Comparison of ENCODE assay signal across 1 fruit fly cellular context in genomic region chrX:769639-770124, dm6.
TF ChIP-seq lines count a peak whose summit lies in the region.

TSS of gene fz3 (plus strand) at chrX:769945.

TF ChIP-seq in whole organism, embryonic, 481 proteins besides CTCF, POLR2A, EP300 and RAD21 (continued from another document and continues in another):
- TF ChIP-seq CG15073 (GFP tag; optimal IDR thresholded peaks at IDR 0.05; lab: Kevin White, UChicago) = no peak
- no peak for TF ChIP-seq CG10565 (GFP tag; optimal IDR thresholded peaks at IDR 0.05; lab: Kevin White, UChicago)
- TF ChIP-seq CG6765 (GFP tag; optimal IDR thresholded peaks at IDR 0.05; lab: Kevin White, UChicago) = no peak
- no peak for TF ChIP-seq yki (optimal IDR thresholded peaks at IDR 0.05; lab: Kevin White, UChicago)
- no peak for TF ChIP-seq caup (GFP tag; optimal IDR thresholded peaks at IDR 0.05; lab: Kevin White, UChicago; ENCODE audit: severe bottlenecking)
- no peak for TF ChIP-seq en (GFP tag; optimal IDR thresholded peaks at IDR 0.05; lab: Kevin White, UChicago)
- TF ChIP-seq CG12219 (GFP tag; optimal IDR thresholded peaks at IDR 0.05; lab: Kevin White, UChicago) = no peak
- no peak for TF ChIP-seq croc (GFP tag; conservative IDR thresholded peaks at IDR 0.05; lab: Robert Waterston, UW)
- no peak for TF ChIP-seq Atf6 (GFP tag; IDR thresholded peaks at IDR 0.05; lab: Robert Waterston, UW)
- no peak for TF ChIP-seq pho (GFP tag; optimal IDR thresholded peaks at IDR 0.05; lab: Kevin White, UChicago)
- TF ChIP-seq CG7786 (GFP tag; optimal IDR thresholded peaks at IDR 0.05; lab: Kevin White, UChicago) = no peak
- TF ChIP-seq CG18764 (GFP tag; optimal IDR thresholded peaks at IDR 0.05; lab: Kevin White, UChicago) = no peak
- TF ChIP-seq gem (tag; optimal IDR thresholded peaks at IDR 0.05; lab: Kevin White, UChicago) = peak; percentile 5
- TF ChIP-seq Kr (GFP tag; optimal IDR thresholded peaks at IDR 0.05; lab: Kevin White, UChicago) = no peak
- no peak for TF ChIP-seq CG14965 (GFP tag; optimal IDR thresholded peaks at IDR 0.05; lab: Kevin White, UChicago; ENCODE audit: borderline replicate concordance)
- TF ChIP-seq grau (tag; optimal IDR thresholded peaks at IDR 0.05; lab: Kevin White, UChicago) = peak; percentile 22
- TF ChIP-seq CG9215 (GFP tag; IDR thresholded peaks at IDR 0.05; lab: Robert Waterston, UW) = no peak
- TF ChIP-seq Ssrp (tag; optimal IDR thresholded peaks at IDR 0.05; lab: Kevin White, UChicago) = no peak
- peak; percentile 82 for TF ChIP-seq tna (GFP tag; IDR thresholded peaks at IDR 0.05; lab: Robert Waterston, UW; ENCODE audit: partially characterized antibody)
- no peak for TF ChIP-seq CG6854 (GFP tag; optimal IDR thresholded peaks at IDR 0.05; lab: Kevin White, UChicago)
- peak; percentile 20; the same call in 1 of the 2 replicates for TF ChIP-seq NFAT (GFP tag; IDR thresholded peaks at IDR 0.05; lab: Robert Waterston, UW)
- peak; percentile 29 for TF ChIP-seq Fer1 (GFP tag; optimal IDR thresholded peaks at IDR 0.05; lab: Kevin White, UChicago)
- TF ChIP-seq ind (GFP tag; optimal IDR thresholded peaks at IDR 0.05; lab: Kevin White, UChicago) = no peak
- TF ChIP-seq crol (GFP tag; IDR thresholded peaks at IDR 0.05; lab: Robert Waterston, UW) = peak; percentile 79
- 0 out of 2 replicates have a peak, but pooled peaks have one; percentile 11 for TF ChIP-seq peb (GFP tag; IDR thresholded peaks at IDR 0.05; lab: Robert Waterston, UW)
- TF ChIP-seq CG17359 (tag; optimal IDR thresholded peaks at IDR 0.05; lab: Kevin White, UChicago) = peak; percentile 29
- no peak for TF ChIP-seq CG3847 (GFP tag; IDR thresholded peaks at IDR 0.05; lab: Robert Waterston, UW)
- no peak for TF ChIP-seq grn (GFP tag; optimal IDR thresholded peaks at IDR 0.05; lab: Kevin White, UChicago)
- TF ChIP-seq lmd (GFP tag; IDR thresholded peaks at IDR 0.05; lab: Robert Waterston, UW) = no peak
- TF ChIP-seq GATAe (GFP tag; conservative IDR thresholded peaks at IDR 0.05; lab: Robert Waterston, UW) = no peak
- no peak for TF ChIP-seq Side (GFP tag; optimal IDR thresholded peaks at IDR 0.05; lab: Kevin White, UChicago)
- TF ChIP-seq CG11560 (tag; IDR thresholded peaks at IDR 0.05; lab: Robert Waterston, UW) = no peak
- TF ChIP-seq CG30020 (tag; optimal IDR thresholded peaks at IDR 0.05; lab: Kevin White, UChicago) = no peak
- peak; percentile 2 for TF ChIP-seq Blimp-1 (GFP tag; optimal IDR thresholded peaks at IDR 0.05; lab: Kevin White, UChicago)
- TF ChIP-seq pnt (GFP tag; optimal IDR thresholded peaks at IDR 0.05; lab: Kevin White, UChicago) = no peak
- TF ChIP-seq CG12769 (tag; optimal IDR thresholded peaks at IDR 0.05; lab: Kevin White, UChicago) = peak; percentile 49
- TF ChIP-seq CG2120 (GFP tag; optimal IDR thresholded peaks at IDR 0.05; lab: Kevin White, UChicago) = no peak
- TF ChIP-seq ato (GFP tag; IDR thresholded peaks at IDR 0.05; lab: Robert Waterston, UW; ENCODE audit: partially characterized antibody) = peak; percentile 80
- no peak for TF ChIP-seq CG14441 (GFP tag; IDR thresholded peaks at IDR 0.05; lab: Robert Waterston, UW)
- TF ChIP-seq CG15696 (tag; optimal IDR thresholded peaks at IDR 0.05; lab: Kevin White, UChicago) = no peak
- no peak for TF ChIP-seq CG30403 (GFP tag; optimal IDR thresholded peaks at IDR 0.05; lab: Kevin White, UChicago)
- no peak for TF ChIP-seq CkIIα-i1 (GFP tag; IDR thresholded peaks at IDR 0.05; lab: Robert Waterston, UW)
- TF ChIP-seq Lpt (GFP tag; optimal IDR thresholded peaks at IDR 0.05; lab: Kevin White, UChicago) = no peak
- TF ChIP-seq Gug (GFP tag; IDR thresholded peaks at IDR 0.05; lab: Robert Waterston, UW) = no peak
- TF ChIP-seq Bgb (GFP tag; IDR thresholded peaks at IDR 0.05; lab: Robert Waterston, UW; ENCODE audit: partially characterized antibody) = peak; percentile 93
- TF ChIP-seq jumu (GFP tag; optimal IDR thresholded peaks at IDR 0.05; lab: Kevin White, UChicago) = no peak
- TF ChIP-seq TFAM (GFP tag; optimal IDR thresholded peaks at IDR 0.05; lab: Kevin White, UChicago) = no peak
- TF ChIP-seq ash1 (GFP tag; optimal IDR thresholded peaks at IDR 0.05; lab: Kevin White, UChicago) = no peak
- no peak for TF ChIP-seq CG17568 (GFP tag; optimal IDR thresholded peaks at IDR 0.05; lab: Kevin White, UChicago)
- TF ChIP-seq ftz-f1 (GFP tag; optimal IDR thresholded peaks at IDR 0.05; lab: Kevin White, UChicago) = no peak
- TF ChIP-seq vfl (GFP tag; optimal IDR thresholded peaks at IDR 0.05; lab: Kevin White, UChicago) = no peak
- no peak for TF ChIP-seq klu (GFP tag; IDR thresholded peaks at IDR 0.05; lab: Robert Waterston, UW)
- TF ChIP-seq shn (GFP tag; optimal IDR thresholded peaks at IDR 0.05; lab: Kevin White, UChicago) = no peak
- TF ChIP-seq CG1233 (GFP tag; optimal IDR thresholded peaks at IDR 0.05; lab: Kevin White, UChicago) = no peak
- no peak for TF ChIP-seq Hr78 (GFP tag; optimal IDR thresholded peaks at IDR 0.05; lab: Kevin White, UChicago)
- TF ChIP-seq CG8765 (GFP tag; IDR thresholded peaks at IDR 0.05; lab: Robert Waterston, UW) = no peak
- TF ChIP-seq kay (GFP tag; optimal IDR thresholded peaks at IDR 0.05; lab: Kevin White, UChicago) = no peak
- no peak for TF ChIP-seq lola (GFP tag; optimal IDR thresholded peaks at IDR 0.05; lab: Kevin White, UChicago)
- TF ChIP-seq vvl (GFP tag; IDR thresholded peaks at IDR 0.05; lab: Robert Waterston, UW) = peak; percentile 40
- no peak for TF ChIP-seq CG6175 (GFP tag; IDR thresholded peaks at IDR 0.05; lab: Robert Waterston, UW)
- no peak for TF ChIP-seq NC2α (GFP tag; optimal IDR thresholded peaks at IDR 0.05; lab: Kevin White, UChicago)
- no peak for TF ChIP-seq aop (GFP tag; IDR thresholded peaks at IDR 0.05; lab: Robert Waterston, UW)
- TF ChIP-seq dati (GFP tag; IDR thresholded peaks at IDR 0.05; lab: Robert Waterston, UW) = no peak
- TF ChIP-seq Taf1 (GFP tag; IDR thresholded peaks at IDR 0.05; lab: Robert Waterston, UW) = no peak
- TF ChIP-seq trh (GFP tag; optimal IDR thresholded peaks at IDR 0.05; lab: Kevin White, UChicago) = no peak
- no peak for TF ChIP-seq Oli (tag; optimal IDR thresholded peaks at IDR 0.05; lab: Kevin White, UChicago)
- TF ChIP-seq BtbVII (GFP tag; optimal IDR thresholded peaks at IDR 0.05; lab: Kevin White, UChicago) = no peak
- TF ChIP-seq tin (GFP tag; optimal IDR thresholded peaks at IDR 0.05; lab: Kevin White, UChicago) = no peak
- no peak for TF ChIP-seq wek (GFP tag; optimal IDR thresholded peaks at IDR 0.05; lab: Kevin White, UChicago)
- TF ChIP-seq fd96Cb (tag; optimal IDR thresholded peaks at IDR 0.05; lab: Kevin White, UChicago) = no peak
- peak; percentile 29 for TF ChIP-seq CG13894 (tag; optimal IDR thresholded peaks at IDR 0.05; lab: Kevin White, UChicago)
- peak; percentile 44 for TF ChIP-seq CG17829 (tag; optimal IDR thresholded peaks at IDR 0.05; lab: Kevin White, UChicago)
- no peak for TF ChIP-seq pum (GFP tag; optimal IDR thresholded peaks at IDR 0.05; lab: Kevin White, UChicago)
- TF ChIP-seq hkb (optimal IDR thresholded peaks at IDR 0.05; lab: Kevin White, UChicago) = no peak
- 0 out of 2 replicates have a peak, but pooled peaks have one; percentile 16 for TF ChIP-seq hkb (GFP tag; IDR thresholded peaks at IDR 0.05; lab: Robert Waterston, UW)
- no peak for TF ChIP-seq zfh2 (GFP tag; optimal IDR thresholded peaks at IDR 0.05; lab: Kevin White, UChicago)
- TF ChIP-seq crc (GFP tag; optimal IDR thresholded peaks at IDR 0.05; lab: Kevin White, UChicago) = no peak
- peak; percentile 53 for TF ChIP-seq CG12659 (GFP tag; optimal IDR thresholded peaks at IDR 0.05; lab: Kevin White, UChicago)
- TF ChIP-seq Vsx1 (GFP tag; optimal IDR thresholded peaks at IDR 0.05; lab: Kevin White, UChicago) = no peak
- TF ChIP-seq CG7372 (GFP tag; IDR thresholded peaks at IDR 0.05; lab: Robert Waterston, UW) = no peak
- no peak for TF ChIP-seq CG18619 (GFP tag; optimal IDR thresholded peaks at IDR 0.05; lab: Kevin White, UChicago)
- TF ChIP-seq gcm (GFP tag; optimal IDR thresholded peaks at IDR 0.05; lab: Kevin White, UChicago) = peak; percentile 38
- no peak for TF ChIP-seq ssp (GFP tag; IDR thresholded peaks at IDR 0.05; lab: Robert Waterston, UW)
- no peak for TF ChIP-seq CG14014 (GFP tag; IDR thresholded peaks at IDR 0.05; lab: Robert Waterston, UW)
- no peak for TF ChIP-seq CG17612 (GFP tag; IDR thresholded peaks at IDR 0.05; lab: Robert Waterston, UW)
- no peak for TF ChIP-seq bcd (GFP tag; optimal IDR thresholded peaks at IDR 0.05; lab: Kevin White, UChicago)
- no peak for TF ChIP-seq CG11696 (GFP tag; IDR thresholded peaks at IDR 0.05; lab: Robert Waterston, UW)
- no peak for TF ChIP-seq btn (GFP tag; optimal IDR thresholded peaks at IDR 0.05; lab: Kevin White, UChicago)
- no peak for TF ChIP-seq nerfin-1 (tag; optimal IDR thresholded peaks at IDR 0.05; lab: Kevin White, UChicago)
- TF ChIP-seq CG16779 (GFP tag; IDR thresholded peaks at IDR 0.05; lab: Robert Waterston, UW) = no peak
- TF ChIP-seq E2f2 (GFP tag; IDR thresholded peaks at IDR 0.05; lab: Robert Waterston, UW) = peak; percentile 75
- TF ChIP-seq MESR4 (GFP tag; optimal IDR thresholded peaks at IDR 0.05; lab: Kevin White, UChicago) = peak; percentile 9
- TF ChIP-seq Xrp1 (GFP tag; IDR thresholded peaks at IDR 0.05; lab: Robert Waterston, UW) = no peak; the same call in 1 of the 2 replicates
- TF ChIP-seq Hr39 (optimal IDR thresholded peaks at IDR 0.05; lab: Kevin White, UChicago) = no peak
- TF ChIP-seq CG17802 (tag; optimal IDR thresholded peaks at IDR 0.05; lab: Kevin White, UChicago) = no peak
- no peak for TF ChIP-seq CG7745 (tag; optimal IDR thresholded peaks at IDR 0.05; lab: Kevin White, UChicago)
- TF ChIP-seq CG7556 (GFP tag; optimal IDR thresholded peaks at IDR 0.05; lab: Kevin White, UChicago) = no peak
- TF ChIP-seq Awh (GFP tag; IDR thresholded peaks at IDR 0.05; lab: Robert Waterston, UW) = peak; percentile 53; the same call in 1 of the 2 replicates
- no peak for TF ChIP-seq fu2 (GFP tag; optimal IDR thresholded peaks at IDR 0.05; lab: Kevin White, UChicago)
- TF ChIP-seq CG9609 (GFP tag; optimal IDR thresholded peaks at IDR 0.05; lab: Kevin White, UChicago) = no peak
- TF ChIP-seq z (GFP tag; IDR thresholded peaks at IDR 0.05; lab: Robert Waterston, UW) = no peak
- no peak for TF ChIP-seq al (GFP tag; IDR thresholded peaks at IDR 0.05; lab: Robert Waterston, UW)
- no peak for TF ChIP-seq CG12942 (GFP tag; optimal IDR thresholded peaks at IDR 0.05; lab: Kevin White, UChicago)
- TF ChIP-seq CG12071 (GFP tag; optimal IDR thresholded peaks at IDR 0.05; lab: Kevin White, UChicago) = no peak
- TF ChIP-seq lbe (GFP tag; optimal IDR thresholded peaks at IDR 0.05; lab: Kevin White, UChicago) = peak; percentile 67
- TF ChIP-seq Camta (GFP tag; optimal IDR thresholded peaks at IDR 0.05; lab: Kevin White, UChicago) = no peak
- TF ChIP-seq CG11093 (GFP tag; IDR thresholded peaks at IDR 0.05; lab: Robert Waterston, UW) = no peak
- no peak for TF ChIP-seq pb (GFP tag; optimal IDR thresholded peaks at IDR 0.05; lab: Kevin White, UChicago)
- peak; percentile 91 for TF ChIP-seq CG42726 (GFP tag; IDR thresholded peaks at IDR 0.05; lab: Robert Waterston, UW; ENCODE audit: partially characterized antibody)
- TF ChIP-seq slbo (GFP tag; IDR thresholded peaks at IDR 0.05; lab: Robert Waterston, UW) = no peak
- no peak for TF ChIP-seq dmrt99B (tag; optimal IDR thresholded peaks at IDR 0.05; lab: Kevin White, UChicago)
- no peak for TF ChIP-seq Lim3 (GFP tag; IDR thresholded peaks at IDR 0.05; lab: Robert Waterston, UW)
- TF ChIP-seq row (GFP tag; IDR thresholded peaks at IDR 0.05; lab: Robert Waterston, UW) = peak; percentile 33; the same call in 1 of the 3 replicates
- TF ChIP-seq CG11247 (GFP tag; IDR thresholded peaks at IDR 0.05; lab: Robert Waterston, UW) = 0 out of 2 replicates have a peak, but pooled peaks have one; percentile 16
- peak; percentile 91 for TF ChIP-seq Jarid2 (GFP tag; optimal IDR thresholded peaks at IDR 0.05; lab: Kevin White, UChicago)
- no peak for TF ChIP-seq tio (GFP tag; optimal IDR thresholded peaks at IDR 0.05; lab: Kevin White, UChicago)
- no peak for TF ChIP-seq ham (GFP tag; IDR thresholded peaks at IDR 0.05; lab: Robert Waterston, UW)
- TF ChIP-seq Nf-YC (tag; optimal IDR thresholded peaks at IDR 0.05; lab: Kevin White, UChicago) = peak; percentile 35
- peak; percentile 36 for TF ChIP-seq kni (GFP tag; optimal IDR thresholded peaks at IDR 0.05; lab: Kevin White, UChicago)
- TF ChIP-seq Bdp1 (GFP tag; optimal IDR thresholded peaks at IDR 0.05; lab: Kevin White, UChicago) = no peak
- TF ChIP-seq gce (GFP tag; IDR thresholded peaks at IDR 0.05; lab: Robert Waterston, UW) = no peak
- peak; percentile 16; the same call in 1 of the 2 replicates for TF ChIP-seq Rfx (GFP tag; IDR thresholded peaks at IDR 0.05; lab: Robert Waterston, UW)
- TF ChIP-seq Ets65A (GFP tag; lab: Kevin White, UChicago) = peak; percentile 48
- TF ChIP-seq CG34376 (GFP tag; optimal IDR thresholded peaks at IDR 0.05; lab: Kevin White, UChicago) = no peak
- TF ChIP-seq D (optimal IDR thresholded peaks at IDR 0.05; lab: Kevin White, UChicago) = no peak
- no peak for TF ChIP-seq D (GFP tag; optimal IDR thresholded peaks at IDR 0.05; lab: Kevin White, UChicago)
- peak; percentile 9 for TF ChIP-seq Sry-β (GFP tag; optimal IDR thresholded peaks at IDR 0.05; lab: Kevin White, UChicago)
- TF ChIP-seq Dbx (GFP tag; IDR thresholded peaks at IDR 0.05; lab: Robert Waterston, UW) = 0 out of 3 replicates have a peak, but pooled peaks have one; percentile 35
- peak; percentile 15 for TF ChIP-seq Dad (GFP tag; optimal IDR thresholded peaks at IDR 0.05; lab: Kevin White, UChicago)
- peak; percentile 34 for TF ChIP-seq CG12391 (tag; optimal IDR thresholded peaks at IDR 0.05; lab: Kevin White, UChicago)
- TF ChIP-seq zen (tag; optimal IDR thresholded peaks at IDR 0.05; lab: Kevin White, UChicago) = peak; percentile 14
- TF ChIP-seq CG9932 (GFP tag; IDR thresholded peaks at IDR 0.05; lab: Robert Waterston, UW) = no peak
- no peak for TF ChIP-seq CG3838 (GFP tag; optimal IDR thresholded peaks at IDR 0.05; lab: Kevin White, UChicago)
- no peak for TF ChIP-seq jing (GFP tag; optimal IDR thresholded peaks at IDR 0.05; lab: Kevin White, UChicago)
- no peak for TF ChIP-seq onecut (GFP tag; IDR thresholded peaks at IDR 0.05; lab: Robert Waterston, UW)
- no peak for TF ChIP-seq CG4617 (GFP tag; optimal IDR thresholded peaks at IDR 0.05; lab: Kevin White, UChicago; ENCODE audit: borderline replicate concordance)
- no peak for TF ChIP-seq CG32772 (GFP tag; IDR thresholded peaks at IDR 0.05; lab: Robert Waterston, UW)
- TF ChIP-seq CG2889 (GFP tag; IDR thresholded peaks at IDR 0.05; lab: Robert Waterston, UW) = no peak
